Fruit fly (Drosophila melanogaster): ENCODE data around the gene Ranbp21.

The Ranbp21 gene

DNA sequence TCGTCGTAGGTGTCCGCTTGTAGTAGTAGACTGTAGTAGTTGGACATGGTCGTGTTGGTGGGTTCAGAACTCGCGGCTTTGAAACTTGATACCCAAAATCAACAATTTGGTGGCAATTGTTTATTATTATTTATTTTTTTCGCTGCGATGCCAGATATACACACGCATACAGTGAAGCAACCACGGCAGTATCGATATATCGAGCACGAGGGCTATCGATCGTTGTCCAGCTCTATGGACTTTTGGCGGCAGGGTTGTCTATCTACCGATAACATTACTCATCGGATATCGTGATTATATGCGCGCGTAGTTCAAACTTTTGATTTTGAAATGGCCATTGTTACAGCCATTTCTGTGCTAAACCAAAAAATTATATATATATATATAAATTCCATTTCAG lies 50.4 kb downstream of the Ranbp21 start, which contains the start of gene CG14220 (continued):
- TF ChIP-seq twi (tag; optimal IDR thresholded peaks at IDR 0.05) = no peak
- no peak for TF ChIP-seq Antp (GFP tag; optimal IDR thresholded peaks at IDR 0.05)
- no peak for TF ChIP-seq esg (GFP tag; conservative IDR thresholded peaks at IDR 0.05)
- TF ChIP-seq Trl (optimal IDR thresholded peaks at IDR 0.05) = no peak
- TF ChIP-seq Trl (GFP tag; optimal IDR thresholded peaks at IDR 0.05) = no peak
- no peak for TF ChIP-seq fu2 (GFP tag; optimal IDR thresholded peaks at IDR 0.05)
- no peak for TF ChIP-seq CG17568 (GFP tag; optimal IDR thresholded peaks at IDR 0.05)
- no peak for TF ChIP-seq caup (GFP tag; optimal IDR thresholded peaks at IDR 0.05; ENCODE audit: severe bottlenecking)
- TF ChIP-seq D (optimal IDR thresholded peaks at IDR 0.05) = no peak
- no peak for TF ChIP-seq D (GFP tag; optimal IDR thresholded peaks at IDR 0.05)
- TF ChIP-seq CG31441 (GFP tag; IDR thresholded peaks at IDR 0.05) = 0 out of 2 replicates have a peak, but pooled peaks have one; percentile 30
- no peak for TF ChIP-seq gem (tag; optimal IDR thresholded peaks at IDR 0.05)
- no peak for TF ChIP-seq Dip3 (GFP tag; optimal IDR thresholded peaks at IDR 0.05)
- no peak for TF ChIP-seq D19B (GFP tag; optimal IDR thresholded peaks at IDR 0.05)
- TF ChIP-seq CG30020 (tag; optimal IDR thresholded peaks at IDR 0.05) = peak; percentile 16
- no peak for TF ChIP-seq CG14014 (GFP tag; IDR thresholded peaks at IDR 0.05)
- TF ChIP-seq lbe (GFP tag; optimal IDR thresholded peaks at IDR 0.05) = peak; percentile 32
- TF ChIP-seq vnd (GFP tag; IDR thresholded peaks at IDR 0.05; ENCODE audit: partially characterized antibody) = peak; percentile 87
- TF ChIP-seq chinmo (GFP tag; IDR thresholded peaks at IDR 0.05; ENCODE audit: partially characterized antibody) = peak; percentile 93
- peak; percentile 17 for TF ChIP-seq lilli (GFP tag; optimal IDR thresholded peaks at IDR 0.05)
- no peak for TF ChIP-seq wdn (GFP tag; IDR thresholded peaks at IDR 0.05)
- peak; percentile 81 for TF ChIP-seq CG15514 (GFP tag; optimal IDR thresholded peaks at IDR 0.05)
- no peak for TF ChIP-seq CkIIα-i1 (GFP tag; IDR thresholded peaks at IDR 0.05)
- no peak for TF ChIP-seq Asciz (GFP tag; optimal IDR thresholded peaks at IDR 0.05)
- no peak for TF ChIP-seq Hand (GFP tag; optimal IDR thresholded peaks at IDR 0.05)
- TF ChIP-seq CG1024 (GFP tag; IDR thresholded peaks at IDR 0.05) = no peak
- TF ChIP-seq schlank (tag; optimal IDR thresholded peaks at IDR 0.05) = no peak
- no peak for TF ChIP-seq zfh2 (GFP tag; optimal IDR thresholded peaks at IDR 0.05)
- TF ChIP-seq Dbx (GFP tag; IDR thresholded peaks at IDR 0.05) = no peak
- peak; percentile 7 for TF ChIP-seq CG18262 (tag; optimal IDR thresholded peaks at IDR 0.05)
- TF ChIP-seq jing (GFP tag; optimal IDR thresholded peaks at IDR 0.05) = no peak
- no peak for TF ChIP-seq CG7357 (GFP tag; IDR thresholded peaks at IDR 0.05)
- no peak for TF ChIP-seq bcd (GFP tag; optimal IDR thresholded peaks at IDR 0.05)
- TF ChIP-seq pan (optimal IDR thresholded peaks at IDR 0.05) = no peak
- TF ChIP-seq pan (GFP tag; optimal IDR thresholded peaks at IDR 0.05 in 1 of 2, IDR thresholded peaks at IDR 0.05 in 1 of 2) = no peak
- TF ChIP-seq grau (tag; optimal IDR thresholded peaks at IDR 0.05) = peak; percentile 78
- peak; percentile 22 for TF ChIP-seq CG3995 (GFP tag; optimal IDR thresholded peaks at IDR 0.05)
- TF ChIP-seq H2.0 (GFP tag; IDR thresholded peaks at IDR 0.05) = no peak
- no peak for TF ChIP-seq CG12299 (tag; optimal IDR thresholded peaks at IDR 0.05)
- TF ChIP-seq Neu2 (GFP tag; optimal IDR thresholded peaks at IDR 0.05; ENCODE audit: borderline replicate concordance) = no peak
- peak; percentile 9 for TF ChIP-seq CG13296 (GFP tag; optimal IDR thresholded peaks at IDR 0.05)
- TF ChIP-seq pfk (GFP tag; optimal IDR thresholded peaks at IDR 0.05) = peak; percentile 38
- TF ChIP-seq da (GFP tag; optimal IDR thresholded peaks at IDR 0.05) = no peak
- no peak for TF ChIP-seq BtbVII (GFP tag; optimal IDR thresholded peaks at IDR 0.05)
- TF ChIP-seq CG9817 (tag; optimal IDR thresholded peaks at IDR 0.05) = no peak
- peak; percentile 41 for TF ChIP-seq CG2712 (tag; optimal IDR thresholded peaks at IDR 0.05)
- TF ChIP-seq gce (GFP tag; IDR thresholded peaks at IDR 0.05) = no peak
- no peak for TF ChIP-seq fd64A (GFP tag; optimal IDR thresholded peaks at IDR 0.05)
- TF ChIP-seq Taf1 (GFP tag; IDR thresholded peaks at IDR 0.05) = no peak
- TF ChIP-seq phol (tag; optimal IDR thresholded peaks at IDR 0.05) = peak; percentile 31
- peak; percentile 0 for TF ChIP-seq dmrt11E (tag; optimal IDR thresholded peaks at IDR 0.05)
- peak; percentile 39 for TF ChIP-seq CG9797 (GFP tag; optimal IDR thresholded peaks at IDR 0.05)

Measured in whole organism, embryonic.